Worm (Caenorhabditis elegans) whole organism, mixed stage, embryonic: ENCODE measurements around the gene hmp-1.

Experiments used
- M03D4.4 ChIP-seq: sonication (generic microtip); optimal IDR thresholded peaks from 2 replicates; lab custom pipeline; 2017; ENCODE audit warnings: mild to moderate bottlenecking, missing genetic modification characterization, missing compliant biosample characterization
- blmp-1 ChIP-seq: fragments of 150-350 bp; optimal IDR thresholded peaks from 2 replicates; lab custom pipeline; 2014; ENCODE audit warnings: missing biosample characterization, missing genetic modification characterization
- ceh-39 ChIP-seq: fragments of 150-350 bp; optimal IDR thresholded peaks from 2 replicates; lab custom pipeline; 2014; ENCODE audit warnings: missing biosample characterization, missing genetic modification characterization
- ceh-83 ChIP-seq: fragments of 200-800 bp; sonication (Bioruptor generic); optimal IDR thresholded peaks from 2 replicates; lab custom pipeline; 2018; ENCODE audit warnings: mild to moderate bottlenecking, missing genetic modification characterization, missing compliant biosample characterization
- ces-1 ChIP-seq: fragments of 150-350 bp; optimal IDR thresholded peaks from 2 replicates; lab custom pipeline; 2014; ENCODE audit warnings: missing biosample characterization, missing genetic modification reagents, missing genetic modification characterization
- cnd-1 ChIP-seq: fragments of 200-800 bp; sonication (Bioruptor generic); optimal IDR thresholded peaks from 2 replicates; lab custom pipeline; 2018; ENCODE audit warnings: mild to moderate bottlenecking, missing genetic modification characterization, missing compliant biosample characterization
- drap-1 ChIP-seq: fragments of 200-800 bp; sonication (Bioruptor generic); optimal IDR thresholded peaks from 3 replicates; lab custom pipeline; 2018; ENCODE audit warnings: mild to moderate bottlenecking, missing genetic modification characterization, missing compliant biosample characterization
- elt-1 ChIP-seq: sonication (generic microtip); optimal IDR thresholded peaks from 2 replicates; lab custom pipeline; 2017; ENCODE audit warnings: missing genetic modification characterization, mild to moderate bottlenecking, missing compliant biosample characterization, antibody characterized with exemption, moderate library complexity, borderline replicate concordance; ENCODE audit not compliant: insufficient read depth
- elt-3 ChIP-seq: fragments of 150-350 bp; optimal IDR thresholded peaks from 2 replicates; lab custom pipeline; 2014; ENCODE audit warnings: missing biosample characterization, missing genetic modification characterization
- flh-1 ChIP-seq: fragments of 200-800 bp; sonication (Bioruptor generic); optimal IDR thresholded peaks from 2 replicates; lab custom pipeline; 2018; ENCODE audit warnings: mild to moderate bottlenecking, missing genetic modification characterization, moderate library complexity, missing compliant biosample characterization
- ham-2 ChIP-seq: fragments of 200-800 bp; sonication (Bioruptor generic); optimal IDR thresholded peaks from 2 replicates; lab custom pipeline; 2018; ENCODE audit warnings: mild to moderate bottlenecking, missing genetic modification characterization, missing compliant biosample characterization
- hlh-1 ChIP-seq: fragments of 150-350 bp; optimal IDR thresholded peaks from 2 replicates; lab custom pipeline; 2014; ENCODE audit warnings: missing biosample characterization, missing genetic modification reagents, missing genetic modification characterization
- lin-13 ChIP-seq: fragments of 150-350 bp; optimal IDR thresholded peaks from 2 replicates; lab custom pipeline; 2014; ENCODE audit warnings: missing biosample characterization, missing genetic modification characterization
- lin-32 ChIP-seq: fragments of 200-800 bp; sonication (Bioruptor generic); optimal IDR thresholded peaks from 2 replicates; lab custom pipeline; 2018; ENCODE audit warnings: mild to moderate bottlenecking, missing genetic modification characterization, missing compliant biosample characterization
- lsy-2 ChIP-seq: fragments of 150-350 bp; optimal IDR thresholded peaks from 2 replicates; lab custom pipeline; 2014; ENCODE audit warnings: missing biosample characterization, missing genetic modification characterization
- mab-5 ChIP-seq: fragments of 150-350 bp; optimal IDR thresholded peaks from 2 replicates; lab custom pipeline; 2014; ENCODE audit warnings: missing biosample characterization, missing genetic modification characterization
- mls-2 ChIP-seq: sonication (generic microtip); optimal IDR thresholded peaks from 2 replicates; lab custom pipeline; 2016; ENCODE audit warnings: mild to moderate bottlenecking, missing genetic modification characterization, moderate library complexity, missing compliant biosample characterization
- nhr-12 ChIP-seq: fragments of 150-350 bp; optimal IDR thresholded peaks from 2 replicates; lab custom pipeline; 2014; ENCODE audit warnings: missing biosample characterization, missing genetic modification characterization
- nhr-2 ChIP-seq: fragments of 150-350 bp; optimal IDR thresholded peaks from 2 replicates; lab custom pipeline; 2014; ENCODE audit warnings: missing biosample characterization, missing genetic modification characterization
- nhr-237 ChIP-seq: fragments of 150-350 bp; optimal IDR thresholded peaks from 2 replicates; lab custom pipeline; 2014; ENCODE audit warnings: missing biosample characterization, missing genetic modification characterization
- nhr-28 ChIP-seq: fragments of 150-350 bp; optimal IDR thresholded peaks from 2 replicates; lab custom pipeline; 2014; ENCODE audit warnings: missing biosample characterization, missing genetic modification characterization
- nhr-76 ChIP-seq: sonication (generic microtip); optimal IDR thresholded peaks from 2 replicates; lab custom pipeline; 2017; ENCODE audit warnings: missing biosample characterization, missing genetic modification characterization
- pha-4 ChIP-seq: fragments of 150-350 bp; optimal IDR thresholded peaks from 2 replicates; lab custom pipeline; 2018; ENCODE audit warnings: missing biosample characterization, missing genetic modification reagents, missing genetic modification characterization
- sem-2 ChIP-seq: fragments of 200-800 bp; sonication (Bioruptor generic); optimal IDR thresholded peaks from 2 replicates; lab custom pipeline; 2018; ENCODE audit warnings: mild to moderate bottlenecking, missing genetic modification characterization, missing compliant biosample characterization
- snpc-4 ChIP-seq: fragments of 150-350 bp; optimal IDR thresholded peaks from 2 replicates; lab custom pipeline; 2014; ENCODE audit warnings: missing biosample characterization, missing genetic modification characterization
- tbx-8 ChIP-seq: fragments of 200-800 bp; sonication (Bioruptor generic); optimal IDR thresholded peaks from 2 replicates; lab custom pipeline; 2018; ENCODE audit warnings: mild to moderate bottlenecking, missing genetic modification characterization, moderate library complexity, missing compliant biosample characterization
- unc-120 ChIP-seq: sonication (generic microtip); optimal IDR thresholded peaks from 2 replicates; lab custom pipeline; 2017; ENCODE audit warnings: missing genetic modification characterization, missing compliant biosample characterization; ENCODE audit not compliant: poor library complexity, severe bottlenecking
- unc-39 ChIP-seq: fragments of 150-350 bp; optimal IDR thresholded peaks from 2 replicates; lab custom pipeline; 2014; ENCODE audit warnings: missing biosample characterization, missing genetic modification characterization
- unc-62 ChIP-seq: fragments of 150-350 bp; optimal IDR thresholded peaks from 2 replicates; lab custom pipeline; 2014; ENCODE audit warnings: missing biosample characterization, missing genetic modification reagents, missing genetic modification characterization
- zip-8 ChIP-seq: fragments of 150-350 bp; optimal IDR thresholded peaks from 2 replicates; lab custom pipeline; 2014; ENCODE audit warnings: missing biosample characterization, missing genetic modification characterization
- ztf-11 ChIP-seq: fragments of 150-350 bp; optimal IDR thresholded peaks from 2 replicates; lab custom pipeline; 2014; ENCODE audit warnings: missing biosample characterization, missing genetic modification characterization

Gene hmp-1

ce11 chrV:11876657-11877056 lies 31.0 kb downstream of the hmp-1 start:
- TF ChIP-seq ham-2 (no peak), elt-3 (no peak), pha-4 (tag; lab: Kevin White, UChicago) (no peak), hlh-1 (tag; lab: Kevin White, UChicago) (no peak), sem-2 (GFP tag; lab: Kevin White, UChicago) (no peak), M03D4.4 (tag; lab: Kevin White, UChicago) (no peak), ces-1 (GFP tag; lab: Kevin White, UChicago) (no peak), flh-1 (GFP tag; lab: Kevin White, UChicago) (no peak), mls-2 (tag; lab: Kevin White, UChicago) (no peak), zip-8 (no peak), ceh-83 (GFP tag; lab: Kevin White, UChicago) (no peak), cnd-1 (no peak), drap-1 (GFP tag; lab: Kevin White, UChicago) (no peak), snpc-4 (tag; lab: Kevin White, UChicago) (no peak)

- TF ChIP-seq hlh-1 (tag; lab: Kevin White, UChicago) (no peak), tbx-8 (no peak)
Measured at ce11 chrV:11879732-11880131, 34.1 kb downstream of the hmp-1 start, which contains the start of gene sulp-5. TSS of gene sulp-5 (plus strand) at chrV:11880032.

- TF ChIP-seq nhr-28 (no peak), blmp-1 (tag; lab: Kevin White, UChicago) (no peak), lsy-2 (tag; lab: Kevin White, UChicago) (no peak), mab-5 (tag; lab: Kevin White, UChicago) (no peak), unc-120 (tag; lab: Kevin White, UChicago) (no peak), snpc-4 (tag; lab: Kevin White, UChicago) (no peak), drap-1 (GFP tag; lab: Kevin White, UChicago) (no peak), nhr-2 (tag; lab: Kevin White, UChicago) (no peak), lin-13 (no peak), ces-1 (GFP tag; lab: Kevin White, UChicago) (no peak), cnd-1 (no peak), ceh-83 (GFP tag; lab: Kevin White, UChicago) (no peak), unc-62 (GFP tag; lab: Kevin White, UChicago) (no peak), zip-8 (no peak)
Measured at ce11 chrV:11883215-11883614, 37.5 kb downstream of the hmp-1 start.

- no peak for TF ChIP-seq unc-120 (tag; lab: Kevin White, UChicago)
- TF ChIP-seq pha-4 (tag; lab: Kevin White, UChicago), result no peak
- TF ChIP-seq lin-13, result no peak
- no peak for TF ChIP-seq lin-32 (GFP tag; lab: Kevin White, UChicago)
- no peak for TF ChIP-seq hlh-1 (tag; lab: Kevin White, UChicago)
- TF ChIP-seq blmp-1 (tag; lab: Kevin White, UChicago), result no peak
- TF ChIP-seq nhr-237 (tag; lab: Kevin White, UChicago), result no peak
- TF ChIP-seq flh-1 (GFP tag; lab: Kevin White, UChicago), result no peak
- no peak for TF ChIP-seq unc-39 (tag; lab: Kevin White, UChicago)
- no peak for TF ChIP-seq lsy-2 (tag; lab: Kevin White, UChicago)
- no peak for TF ChIP-seq sem-2 (GFP tag; lab: Kevin White, UChicago)
- TF ChIP-seq elt-1, result no peak
- TF ChIP-seq nhr-12 (tag; lab: Kevin White, UChicago), result no peak
- TF ChIP-seq nhr-76 (tag; lab: Kevin White, UChicago), result no peak
- no peak for TF ChIP-seq elt-3
- TF ChIP-seq drap-1 (GFP tag; lab: Kevin White, UChicago), result no peak
- no peak for TF ChIP-seq ceh-39 (tag; lab: Kevin White, UChicago)
Measured at ce11 chrV:11885087-11885486, 39.4 kb downstream of the hmp-1 start.

ce11 chrV:11885939-11886338 lies 40.3 kb downstream of the hmp-1 start:
- TF ChIP-seq ceh-83 (GFP tag; lab: Kevin White, UChicago) (no peak), hlh-1 (tag; lab: Kevin White, UChicago) (no peak), tbx-8 (no peak), drap-1 (GFP tag; lab: Kevin White, UChicago) (no peak), ztf-11 (tag; lab: Kevin White, UChicago) (no peak), ces-1 (GFP tag; lab: Kevin White, UChicago) (no peak), elt-3 (no peak), mab-5 (tag; lab: Kevin White, UChicago) (no peak)
